Worm (Caenorhabditis elegans): ENCODE data around the gene C33D9.8.
A peak's percentile ranks its signal among the peaks of the same experiment; 100 is the strongest.

C33D9.8 gene

ce11 chrIV:8786654-8787053 lies at the start of gene C33D9.8:
C33D9.8 (minus strand) TSS chrIV:8786752.
- TF ChIP-seq ces-1 (GFP tag; optimal IDR thresholded peaks at IDR 0.05) (peak; percentile 11), nhr-2 (tag; optimal IDR thresholded peaks at IDR 0.05) (no peak), hlh-1 (tag; optimal IDR thresholded peaks at IDR 0.05) (peak; percentile 40)

ce11 chrIV:8830591-8830990 lies 44.0 kb upstream of the C33D9.8 start, which contains the start of gene T28C6.8:
T28C6.8 (minus strand) TSS chrIV:8830727.
- TF ChIP-seq nhr-76 (tag; optimal IDR thresholded peaks at IDR 0.05) (no peak), mab-5 (tag; optimal IDR thresholded peaks at IDR 0.05) (no peak), pha-4 (tag; optimal IDR thresholded peaks at IDR 0.05) (no peak), nhr-12 (tag; optimal IDR thresholded peaks at IDR 0.05) (no peak)

ce11 chrIV:8827500-8827899 lies 40.9 kb upstream of the C33D9.8 start, which contains the start of gene T28C6.7:
T28C6.7 (plus strand) TSS chrIV:8827800.
- no peak for TF ChIP-seq lsy-2 (tag; optimal IDR thresholded peaks at IDR 0.05)
- TF ChIP-seq cnd-1 (tag; optimal IDR thresholded peaks at IDR 0.05), result no peak
- TF ChIP-seq ceh-39 (tag; optimal IDR thresholded peaks at IDR 0.05), result no peak
- no peak for TF ChIP-seq hlh-1 (tag; optimal IDR thresholded peaks at IDR 0.05)
- no peak for TF ChIP-seq mab-5 (tag; optimal IDR thresholded peaks at IDR 0.05)
- no peak for TF ChIP-seq elt-1 (tag; optimal IDR thresholded peaks at IDR 0.05; ENCODE audit: borderline replicate concordance, insufficient read depth)
- TF ChIP-seq M03D4.4 (tag; optimal IDR thresholded peaks at IDR 0.05), result no peak
- no peak for TF ChIP-seq lin-32 (GFP tag; optimal IDR thresholded peaks at IDR 0.05)
- no peak for TF ChIP-seq sem-2 (GFP tag; optimal IDR thresholded peaks at IDR 0.05)
- TF ChIP-seq tbx-8 (GFP tag; optimal IDR thresholded peaks at IDR 0.05), result no peak
- TF ChIP-seq ceh-83 (GFP tag; optimal IDR thresholded peaks at IDR 0.05), result no peak

ce11 chrIV:8826606-8827000 lies 40.1 kb upstream of the C33D9.8 start:
- no peak for TF ChIP-seq ceh-83 (GFP tag; optimal IDR thresholded peaks at IDR 0.05)
- TF ChIP-seq unc-120 (tag; optimal IDR thresholded peaks at IDR 0.05; ENCODE audit: poor library complexity, severe bottlenecking), result peak; percentile 9
- no peak for TF ChIP-seq sptf-1 (tag; optimal IDR thresholded peaks at IDR 0.05)
- TF ChIP-seq lin-13 (tag; optimal IDR thresholded peaks at IDR 0.05), result no peak

- TF ChIP-seq ceh-43 (GFP tag; optimal IDR thresholded peaks at IDR 0.05) (no peak), lsy-2 (tag; optimal IDR thresholded peaks at IDR 0.05) (no peak), ceh-83 (GFP tag; optimal IDR thresholded peaks at IDR 0.05) (no peak), hlh-1 (tag; optimal IDR thresholded peaks at IDR 0.05) (no peak), sptf-1 (tag; optimal IDR thresholded peaks at IDR 0.05) (no peak), lin-13 (tag; optimal IDR thresholded peaks at IDR 0.05) (no peak), flh-1 (GFP tag; optimal IDR thresholded peaks at IDR 0.05) (no peak), nhr-28 (tag; optimal IDR thresholded peaks at IDR 0.05) (no peak), ces-1 (GFP tag; optimal IDR thresholded peaks at IDR 0.05) (no peak), zip-8 (tag; optimal IDR thresholded peaks at IDR 0.05) (no peak), ham-2 (GFP tag; optimal IDR thresholded peaks at IDR 0.05) (no peak), mab-5 (tag; optimal IDR thresholded peaks at IDR 0.05) (no peak), M03D4.4 (tag; optimal IDR thresholded peaks at IDR 0.05) (no peak), nhr-12 (tag; optimal IDR thresholded peaks at IDR 0.05) (no peak), sem-2 (GFP tag; optimal IDR thresholded peaks at IDR 0.05) (no peak)
These were observed 39.5 kb upstream of the C33D9.8 start for ce11 chrIV:8825997-8826605.

- TF ChIP-seq ztf-11 (tag; optimal IDR thresholded peaks at IDR 0.05) (no peak), snpc-4 (tag; optimal IDR thresholded peaks at IDR 0.05) (no peak), elt-1 (tag; optimal IDR thresholded peaks at IDR 0.05; ENCODE audit: borderline replicate concordance, insufficient read depth) (peak; percentile 77), flh-1 (GFP tag; optimal IDR thresholded peaks at IDR 0.05) (no peak), ceh-83 (GFP tag; optimal IDR thresholded peaks at IDR 0.05) (no peak), nhr-28 (tag; optimal IDR thresholded peaks at IDR 0.05) (no peak), ham-2 (GFP tag; optimal IDR thresholded peaks at IDR 0.05) (peak; percentile 72), lsy-2 (tag; optimal IDR thresholded peaks at IDR 0.05) (no peak), mab-5 (tag; optimal IDR thresholded peaks at IDR 0.05) (no peak)
These were observed 37.7 kb upstream of the C33D9.8 start, which contains the start of the genes col-117 and col-3 for ce11 chrIV:8824145-8824833. col-117 (minus strand) TSS chrIV:8824195. col-3 (plus strand) TSS chrIV:8824783.
